Worm (Caenorhabditis elegans): ENCODE measurements around the gene C07H6.9.

DNA sequence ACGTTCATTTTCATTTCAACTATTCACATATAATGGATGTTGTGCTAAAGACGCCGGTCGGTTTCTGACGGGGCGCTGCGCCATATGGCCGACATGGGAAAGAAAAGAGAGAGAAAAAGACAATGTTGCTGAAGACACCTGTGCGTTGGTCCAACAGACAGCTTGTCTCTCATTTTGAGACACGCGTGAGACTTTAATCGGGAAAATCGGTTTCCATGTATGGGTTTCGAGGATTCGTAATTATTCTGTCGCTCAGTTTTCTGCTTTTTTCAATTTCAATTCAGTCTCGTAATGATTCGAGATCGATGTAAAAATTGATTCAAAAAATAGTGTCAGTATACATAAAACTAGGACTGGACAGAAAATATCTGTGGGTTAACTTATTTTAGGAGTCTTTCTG, 31.6 kb upstream of the C07H6.9 start:
- TF ChIP-seq fos-1 (tag; optimal IDR thresholded peaks at IDR 0.05) (no peak), snpc-4 (tag; optimal IDR thresholded peaks at IDR 0.05) (no peak), unc-62 (GFP tag; optimal IDR thresholded peaks at IDR 0.05) (no peak), tbx-2 (tag; optimal IDR thresholded peaks at IDR 0.05) (no peak), nhr-76 (tag; optimal IDR thresholded peaks at IDR 0.05) (no peak), elt-3 (tag; optimal IDR thresholded peaks at IDR 0.05) (no peak), R02D3.7 (tag; optimal IDR thresholded peaks at IDR 0.05) (no peak), jun-1 (tag; optimal IDR thresholded peaks at IDR 0.05) (no peak), ztf-4 (tag; optimal IDR thresholded peaks at IDR 0.05) (no peak), nhr-28 (tag; optimal IDR thresholded peaks at IDR 0.05) (no peak), lin-15B (tag; optimal IDR thresholded peaks at IDR 0.05) (no peak)
